Worm (Caenorhabditis elegans) whole organism, late embryonic: ENCODE data around the gene C47D12.4.

Experiments used
- C08G9.2 ChIP-seq: sonication (generic microtip); optimal IDR thresholded peaks from 2 replicates; lab custom pipeline; 2016; ENCODE audit warnings: mild to moderate bottlenecking, missing genetic modification characterization, moderate library complexity, missing compliant biosample characterization
- C38D4.7 ChIP-seq: fragments of 200-800 bp; sonication (Bioruptor generic); optimal IDR thresholded peaks from 2 replicates; lab custom pipeline; 2018; ENCODE audit warnings: mild to moderate bottlenecking, missing genetic modification characterization, moderate library complexity, missing compliant biosample characterization
- K09A11.1 ChIP-seq: sonication (generic microtip); optimal IDR thresholded peaks from 2 replicates; lab custom pipeline; 2017; ENCODE audit warnings: antibody characterized with exemption, mild to moderate bottlenecking, missing genetic modification characterization, missing compliant biosample characterization; ENCODE audit not compliant: insufficient read depth
- Y22D7AL.16 ChIP-seq: sonication (generic microtip); optimal IDR thresholded peaks from 2 replicates; lab custom pipeline; 2016; ENCODE audit warnings: missing genetic modification characterization, missing compliant biosample characterization
- ama-1 ChIP-seq: fragments of 150-350 bp; optimal IDR thresholded peaks from 2 replicates; lab custom pipeline; 2014
- ceh-18 ChIP-seq: sonication (generic microtip); optimal IDR thresholded peaks from 2 replicates; lab custom pipeline; 2016; ENCODE audit warnings: missing genetic modification characterization, missing compliant biosample characterization
- ceh-2 ChIP-seq: sonication (generic microtip); optimal IDR thresholded peaks from 2 replicates; lab custom pipeline; 2016; ENCODE audit warnings: missing genotype, missing genetic modification characterization, missing compliant biosample characterization
- ceh-24 ChIP-seq: sonication (generic microtip); optimal IDR thresholded peaks from 2 replicates; lab custom pipeline; 2016; ENCODE audit warnings: mild to moderate bottlenecking, missing genetic modification characterization, missing compliant biosample characterization
- ceh-34 ChIP-seq: sonication (generic microtip); optimal IDR thresholded peaks from 2 replicates; lab custom pipeline; 2016; ENCODE audit warnings: mild to moderate bottlenecking, missing genetic modification characterization, missing compliant biosample characterization
- ceh-45 ChIP-seq: fragments of 200-800 bp; sonication (Bioruptor generic); IDR thresholded peaks from 2 replicates; pipeline ENCODE4 v1.3.6; 2022; ENCODE audit warnings: missing genetic modification reagents, missing genetic modification characterization, missing compliant biosample characterization
- ceh-48 ChIP-seq: sonication (generic microtip); optimal IDR thresholded peaks from 2 replicates; lab custom pipeline; 2016; ENCODE audit warnings: missing genetic modification characterization, inconsistent platforms, missing compliant biosample characterization
- ceh-9 ChIP-seq: sonication (generic microtip); optimal IDR thresholded peaks from 2 replicates; lab custom pipeline; 2016; ENCODE audit warnings: mild to moderate bottlenecking, missing genetic modification characterization, inconsistent platforms, missing compliant biosample characterization
- dmd-4 ChIP-seq: sonication (generic microtip); optimal IDR thresholded peaks from 2 replicates; lab custom pipeline; 2016; ENCODE audit warnings: borderline replicate concordance, missing genetic modification characterization, missing compliant biosample characterization
- dve-1 ChIP-seq: sonication (generic microtip); optimal IDR thresholded peaks from 2 replicates; lab custom pipeline; 2017; ENCODE audit warnings: antibody characterized with exemption, mild to moderate bottlenecking, missing genetic modification characterization, missing compliant biosample characterization
- elt-4 ChIP-seq: sonication (generic microtip); optimal IDR thresholded peaks from 2 replicates; lab custom pipeline; 2016; ENCODE audit warnings: missing genetic modification characterization, missing compliant biosample characterization
- ets-4 ChIP-seq: sonication (generic microtip); optimal IDR thresholded peaks from 2 replicates; lab custom pipeline; 2016; ENCODE audit warnings: missing genetic modification characterization, missing compliant biosample characterization
- fkh-6 ChIP-seq: sonication (generic microtip); optimal IDR thresholded peaks from 2 replicates; lab custom pipeline; 2016; ENCODE audit warnings: missing genetic modification characterization, missing compliant biosample characterization
- gmeb-2 ChIP-seq: sonication (generic microtip); optimal IDR thresholded peaks from 2 replicates; lab custom pipeline; 2016; ENCODE audit warnings: missing genetic modification characterization, inconsistent platforms, missing compliant biosample characterization
- hlh-13 ChIP-seq: fragments of 200-800 bp; sonication (Bioruptor generic); optimal IDR thresholded peaks from 2 replicates; lab custom pipeline; 2018; ENCODE audit warnings: mild to moderate bottlenecking, missing genetic modification characterization, missing compliant biosample characterization
- mec-3 ChIP-seq: sonication (generic microtip); optimal IDR thresholded peaks from 2 replicates; lab custom pipeline; 2016; ENCODE audit warnings: borderline replicate concordance, missing genetic modification characterization, missing compliant biosample characterization
- nfya-1 ChIP-seq: sonication (generic microtip); optimal IDR thresholded peaks from 2 replicates; lab custom pipeline; 2017; ENCODE audit warnings: missing genetic modification characterization, mild to moderate bottlenecking, missing compliant biosample characterization, antibody characterized with exemption, moderate library complexity
- npax-4 ChIP-seq: sonication (generic microtip); optimal IDR thresholded peaks from 2 replicates; lab custom pipeline; 2016; ENCODE audit warnings: missing genetic modification characterization, missing compliant biosample characterization
- pag-3 ChIP-seq: sonication (generic microtip); optimal IDR thresholded peaks from 2 replicates; lab custom pipeline; 2016; ENCODE audit warnings: missing compliant biosample characterization, missing genetic modification characterization, borderline replicate concordance
- pat-9 ChIP-seq: fragments of 200-800 bp; sonication (Bioruptor generic); optimal IDR thresholded peaks from 2 replicates; lab custom pipeline; 2018; ENCODE audit warnings: mild to moderate bottlenecking, missing genetic modification characterization, moderate library complexity, missing compliant biosample characterization
- pax-1 ChIP-seq: fragments of 150-350 bp; optimal IDR thresholded peaks from 2 replicates; lab custom pipeline; 2014; ENCODE audit warnings: missing biosample characterization, missing genetic modification characterization
- pha-4 ChIP-seq: fragments of 150-350 bp; optimal IDR thresholded peaks from 2 replicates; lab custom pipeline; 2018; ENCODE audit warnings: missing biosample characterization, missing genetic modification reagents, missing genetic modification characterization
- ref-2 ChIP-seq: sonication (generic microtip); optimal IDR thresholded peaks from 2 replicates; lab custom pipeline; 2016; ENCODE audit warnings: missing genetic modification characterization, missing compliant biosample characterization
- sox-2 ChIP-seq: fragments of 200-800 bp; sonication (Bioruptor generic); IDR thresholded peaks from 2 replicates; pipeline ENCODE4 v1.3.6; 2022; ENCODE audit warnings: missing genetic modification reagents, missing genetic modification characterization, missing compliant biosample characterization
- sox-4 ChIP-seq: sonication (generic microtip); optimal IDR thresholded peaks from 2 replicates; lab custom pipeline; 2017; ENCODE audit warnings: mild to moderate bottlenecking, missing genetic modification characterization, inconsistent platforms, missing compliant biosample characterization
- syd-9 ChIP-seq: sonication (generic microtip); optimal IDR thresholded peaks from 2 replicates; lab custom pipeline; 2016; ENCODE audit warnings: mild to moderate bottlenecking, missing genetic modification characterization, moderate library complexity, missing compliant biosample characterization
- unc-42 ChIP-seq: sonication (generic microtip); optimal IDR thresholded peaks from 2 replicates; lab custom pipeline; 2016; ENCODE audit warnings: missing genotype, missing genetic modification characterization, missing compliant biosample characterization
- ztf-16 ChIP-seq: sonication (generic microtip); optimal IDR thresholded peaks from 2 replicates; lab custom pipeline; 2017; ENCODE audit warnings: missing genetic modification characterization, missing compliant biosample characterization

The C47D12.4 gene

ce11 chrII:11635745-11636161, 45.8 kb upstream of the C47D12.4 start (continued):
- TF ChIP-seq ets-4 (no peak), pag-3 (no peak), ceh-9 (tag; lab: Kevin White, UChicago) (no peak), Y22D7AL.16 (tag; lab: Kevin White, UChicago) (peak; percentile 36), syd-9 (tag; lab: Kevin White, UChicago) (no peak), ceh-45 (GFP tag; lab: Robert Waterston, UW) (no peak)

DNA sequence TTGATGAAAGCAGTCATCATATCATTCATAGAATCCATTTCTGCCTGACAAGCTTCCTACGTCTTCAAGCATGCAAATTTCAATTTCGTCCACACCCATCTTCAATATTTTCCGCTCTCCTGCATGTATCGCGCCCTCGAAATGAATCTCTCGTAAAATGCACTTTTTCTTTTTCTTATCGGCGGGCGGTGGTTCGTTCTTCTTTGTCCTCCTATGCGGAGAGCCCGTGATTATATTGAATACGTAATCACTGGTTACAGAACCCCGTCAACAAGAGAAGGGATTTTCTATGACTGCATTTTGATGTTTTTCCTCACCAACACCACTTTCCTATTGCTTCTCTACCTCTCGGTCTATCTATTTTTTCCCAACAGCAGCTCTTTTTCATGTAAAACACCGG, 45.0 kb upstream of the C47D12.4 start:
- TF ChIP-seq C38D4.7 (GFP tag; lab: Kevin White, UChicago) (peak; percentile 17), fkh-6 (tag; lab: Kevin White, UChicago) (no peak), pha-4 (tag; lab: Kevin White, UChicago) (no peak), gmeb-2 (peak; percentile 25), dmd-4 (no peak), ama-1 (lab: Kevin White, UChicago) (peak; percentile 55), mec-3 (tag; lab: Kevin White, UChicago) (no peak)

DNA sequence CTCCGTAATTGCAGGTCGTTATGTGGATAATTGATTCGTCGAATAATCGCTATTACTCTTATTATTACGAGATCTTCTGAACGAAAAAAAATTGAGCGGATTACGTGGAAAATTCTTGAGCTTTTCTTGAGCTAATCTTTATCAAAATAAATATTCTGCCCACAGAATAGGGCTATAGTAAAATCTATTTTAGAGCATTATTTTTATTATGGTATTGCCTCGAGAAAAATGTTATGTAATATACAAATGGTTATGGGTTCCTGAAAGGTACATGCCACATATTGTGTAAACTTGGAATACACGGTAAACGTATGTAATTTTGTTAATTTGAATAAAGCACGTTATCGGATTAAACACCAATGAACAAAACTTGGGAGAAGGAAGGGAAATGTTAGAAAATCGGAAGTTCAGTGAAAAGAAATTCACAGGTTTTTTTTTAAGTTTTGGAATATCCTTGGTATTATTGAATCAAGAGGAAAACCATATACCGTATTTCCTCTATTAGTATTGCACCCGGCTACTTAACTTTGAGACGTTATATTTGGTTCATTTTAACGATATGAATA, 44.3 kb upstream of the C47D12.4 start:
- TF ChIP-seq ceh-18 (tag; lab: Kevin White, UChicago): peak; percentile 10
- peak; percentile 16 for TF ChIP-seq Y22D7AL.16 (tag; lab: Kevin White, UChicago)
- TF ChIP-seq dve-1 (tag; lab: Kevin White, UChicago): peak; percentile 6
- peak; percentile 31 for TF ChIP-seq unc-42 (tag; lab: Kevin White, UChicago)
- no peak for TF ChIP-seq ceh-48 (tag; lab: Kevin White, UChicago)
- peak; percentile 77 for TF ChIP-seq ama-1 (lab: Kevin White, UChicago)
- no peak for TF ChIP-seq sox-4 (tag; lab: Kevin White, UChicago)
- peak; percentile 69 for TF ChIP-seq pax-1 (tag; lab: Kevin White, UChicago)

ce11 chrII:11637817-11638216, 43.8 kb upstream of the C47D12.4 start:
- no peak for TF ChIP-seq pag-3

- TF ChIP-seq C08G9.2 (tag; lab: Kevin White, UChicago) (no peak), pax-1 (tag; lab: Kevin White, UChicago) (no peak), ceh-2 (tag; lab: Kevin White, UChicago) (no peak), hlh-13 (GFP tag; lab: Kevin White, UChicago) (no peak), elt-4 (tag; lab: Kevin White, UChicago) (no peak), K09A11.1 (tag; lab: Kevin White, UChicago) (no peak), fkh-6 (tag; lab: Kevin White, UChicago) (no peak), gmeb-2 (no peak), C38D4.7 (GFP tag; lab: Kevin White, UChicago) (no peak), ztf-16 (tag; lab: Kevin White, UChicago) (no peak), ceh-24 (tag; lab: Kevin White, UChicago) (no peak), ceh-18 (tag; lab: Kevin White, UChicago) (no peak), sox-4 (tag; lab: Kevin White, UChicago) (no peak), mec-3 (tag; lab: Kevin White, UChicago) (no peak), ama-1 (lab: Kevin White, UChicago) (no peak), ref-2 (tag; lab: Kevin White, UChicago) (no peak), pat-9 (no peak), ceh-48 (tag; lab: Kevin White, UChicago) (no peak), npax-4 (tag; lab: Kevin White, UChicago) (no peak), ceh-34 (tag; lab: Kevin White, UChicago) (no peak)
- TF ChIP-seq, all 69 proteins: peak for 0
Measured at ce11 chrII:11642025-11642424, 39.5 kb upstream of the C47D12.4 start.

DNA sequence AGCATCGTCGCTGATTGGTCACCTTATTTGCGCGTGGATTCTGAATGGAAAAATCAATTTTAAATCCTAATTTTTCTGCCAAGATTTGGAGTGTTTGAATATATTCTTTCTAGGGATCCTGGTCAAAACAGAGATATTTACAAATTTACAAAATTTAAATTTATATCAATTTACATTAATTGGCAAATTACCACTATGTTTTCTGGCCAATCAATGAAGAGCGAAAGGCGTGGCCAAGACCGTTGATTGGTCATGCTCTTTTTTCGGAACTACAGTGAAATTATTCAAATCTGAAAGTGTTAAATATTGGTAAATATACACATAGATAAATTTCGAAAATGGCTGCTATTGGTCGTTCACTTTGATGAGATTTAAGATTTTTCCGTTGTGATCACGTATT, 38.8 kb upstream of the C47D12.4 start:
- peak; percentile 51 for TF ChIP-seq nfya-1 (tag; lab: Kevin White, UChicago)
- TF ChIP-seq sox-2: no peak
